Worm (Caenorhabditis elegans) whole organism, mixed stage, embryonic: ENCODE measurements around the gene egg-1.

ENCODE experiments used
- drap-1 ChIP-seq: fragments of 200-800 bp; sonication (Bioruptor generic); optimal IDR thresholded peaks from 3 replicates; lab custom pipeline; 2018; ENCODE audit warnings: mild to moderate bottlenecking, missing genetic modification characterization, missing compliant biosample characterization
- lsy-2 ChIP-seq: fragments of 150-350 bp; optimal IDR thresholded peaks from 2 replicates; lab custom pipeline; 2014; ENCODE audit warnings: missing biosample characterization, missing genetic modification characterization
- nhr-12 ChIP-seq: fragments of 150-350 bp; optimal IDR thresholded peaks from 2 replicates; lab custom pipeline; 2014; ENCODE audit warnings: missing biosample characterization, missing genetic modification characterization
- snpc-4 ChIP-seq: fragments of 150-350 bp; optimal IDR thresholded peaks from 2 replicates; lab custom pipeline; 2014; ENCODE audit warnings: missing biosample characterization, missing genetic modification characterization
- unc-62 ChIP-seq: fragments of 150-350 bp; optimal IDR thresholded peaks from 2 replicates; lab custom pipeline; 2014; ENCODE audit warnings: missing biosample characterization, missing genetic modification reagents, missing genetic modification characterization
- zip-8 ChIP-seq: fragments of 150-350 bp; optimal IDR thresholded peaks from 2 replicates; lab custom pipeline; 2014; ENCODE audit warnings: missing biosample characterization, missing genetic modification characterization

DNA sequence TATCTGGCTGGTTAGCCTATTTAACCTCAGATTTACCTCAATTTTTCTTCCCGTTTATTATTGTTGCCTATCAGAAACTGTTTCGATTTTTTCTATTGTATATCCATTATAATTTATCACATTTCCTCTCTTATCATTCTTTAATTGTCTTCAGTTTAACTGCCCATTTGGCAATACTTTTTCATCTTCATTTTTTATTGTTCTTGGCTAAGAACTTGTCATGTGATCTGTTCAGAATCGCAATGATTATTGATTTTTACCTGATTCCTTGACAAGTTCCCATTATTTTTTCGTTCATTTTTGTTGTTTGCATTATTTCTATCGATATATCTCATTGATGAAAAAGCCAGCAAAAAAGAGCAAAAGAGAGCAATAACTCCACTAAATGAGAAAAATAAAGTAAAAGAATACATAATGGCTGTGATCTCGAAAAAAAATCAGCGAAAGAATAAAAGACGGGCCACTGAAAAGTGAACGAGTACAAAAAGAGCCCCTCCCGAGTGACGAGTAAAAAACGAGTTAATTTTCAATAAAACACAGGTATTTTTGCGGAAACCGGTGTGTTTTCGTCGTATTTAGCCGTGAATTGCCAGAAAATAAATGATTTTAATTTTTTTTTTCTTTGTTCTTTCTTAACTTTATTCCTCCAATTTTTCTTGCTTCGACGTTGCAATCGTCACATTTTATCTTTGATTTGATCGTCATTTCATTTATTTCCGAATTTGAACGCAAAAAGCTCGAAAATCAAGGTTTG lies 13.6 kb upstream of the egg-1 start, which contains the start of gene arf-1:
- TF ChIP-seq nhr-12 (tag; lab: Kevin White, UChicago) = no peak
- TF ChIP-seq unc-62 (GFP tag; lab: Kevin White, UChicago) = no peak
- no peak for TF ChIP-seq snpc-4 (tag; lab: Kevin White, UChicago)
- no peak for TF ChIP-seq lsy-2 (tag; lab: Kevin White, UChicago)
- TF ChIP-seq drap-1 = no peak
- no peak for TF ChIP-seq zip-8 (tag; lab: Kevin White, UChicago)
